Worm (Caenorhabditis elegans) whole organism, L2 larva: ENCODE measurements around the gene clec-144.

ENCODE experiments used
- C34F6.9 ChIP-seq: fragments of 150-350 bp; optimal IDR thresholded peaks from 2 replicates; lab custom pipeline; 2014; ENCODE audit warnings: missing biosample characterization, missing genetic modification characterization
- F13H6.1 ChIP-seq: sonication (generic microtip); optimal IDR thresholded peaks from 2 replicates; lab custom pipeline; 2016; ENCODE audit warnings: missing genetic modification characterization, missing compliant biosample characterization
- R02D3.7 ChIP-seq: fragments of 150-350 bp; optimal IDR thresholded peaks from 2 replicates; lab custom pipeline; 2014; ENCODE audit warnings: missing biosample characterization, missing genetic modification characterization
- ZK546.5 ChIP-seq: sonication (generic microtip); optimal IDR thresholded peaks from 2 replicates; lab custom pipeline; 2017; ENCODE audit warnings: missing biosample characterization, missing genetic modification characterization
- alr-1 ChIP-seq: fragments of 150-350 bp; optimal IDR thresholded peaks from 2 replicates; lab custom pipeline; 2014; ENCODE audit warnings: missing biosample characterization, missing genetic modification characterization
- aly-2 ChIP-seq: fragments of 150-350 bp; optimal IDR thresholded peaks from 2 replicates; lab custom pipeline; 2014; ENCODE audit warnings: missing biosample characterization, missing genetic modification characterization
- ama-1 ChIP-seq: fragments of 150-350 bp; optimal IDR thresholded peaks from 2 replicates; lab custom pipeline; 2018; ENCODE audit warnings: inconsistent platforms
- blmp-1 ChIP-seq: sonication (generic microtip); optimal IDR thresholded peaks from 2 replicates; lab custom pipeline; 2017; ENCODE audit warnings: missing genetic modification characterization, mild to moderate bottlenecking, missing compliant biosample characterization, antibody characterized with exemption, moderate library complexity; ENCODE audit not compliant: insufficient read depth
- ceh-16 ChIP-seq: fragments of 150-350 bp; optimal IDR thresholded peaks from 2 replicates; lab custom pipeline; 2014; ENCODE audit warnings: missing biosample characterization, missing genetic modification characterization
- ceh-82 ChIP-seq: fragments of 150-350 bp; optimal IDR thresholded peaks from 2 replicates; lab custom pipeline; 2014; ENCODE audit warnings: missing biosample characterization, missing genetic modification characterization
- crh-2 ChIP-seq: sonication (generic microtip); optimal IDR thresholded peaks from 2 replicates; lab custom pipeline; 2017; ENCODE audit warnings: missing biosample characterization, missing genetic modification characterization
- dmd-4 ChIP-seq: sonication (generic microtip); optimal IDR thresholded peaks from 2 replicates; lab custom pipeline; 2017; ENCODE audit warnings: missing biosample characterization, missing genetic modification characterization
- egl-27 ChIP-seq: sonication (generic microtip); optimal IDR thresholded peaks from 3 replicates; lab custom pipeline; 2017; ENCODE audit warnings: missing biosample characterization, missing genetic modification reagents, missing genetic modification characterization
- elt-1 ChIP-seq: fragments of 150-350 bp; optimal IDR thresholded peaks from 2 replicates; lab custom pipeline; 2014; ENCODE audit warnings: missing biosample characterization, missing genetic modification characterization
- elt-3 ChIP-seq: sonication (generic microtip); optimal IDR thresholded peaks from 2 replicates; lab custom pipeline; 2017; ENCODE audit warnings: missing biosample characterization, missing genetic modification characterization
- fos-1 ChIP-seq: fragments of 150-350 bp; optimal IDR thresholded peaks from 2 replicates; lab custom pipeline; 2014; ENCODE audit warnings: missing biosample characterization, missing genetic modification characterization
- gmeb-1 ChIP-seq: fragments of 150-350 bp; optimal IDR thresholded peaks from 2 replicates; lab custom pipeline; 2014; ENCODE audit warnings: missing biosample characterization, missing genetic modification characterization
- lin-11 ChIP-seq: fragments of 150-350 bp; sonication (generic microtip); optimal IDR thresholded peaks from 2 replicates; lab custom pipeline; 2014; ENCODE audit warnings: missing biosample characterization, missing genetic modification characterization, inconsistent platforms, mixed read lengths
- lin-39 ChIP-seq: fragments of 150-350 bp; optimal IDR thresholded peaks from 2 replicates; lab custom pipeline; 2014; ENCODE audit warnings: missing biosample characterization, missing genetic modification reagents, missing genetic modification characterization
- lsy-2 ChIP-seq, 2 experiments: fragments of 150-350 bp in 1 of 2; sonication (generic microtip) in 1 of 2; optimal IDR thresholded peaks; 2 replicates each; lab custom pipeline; 2014 to 2017; ENCODE audit warnings: missing biosample characterization in 2 of 2, missing genetic modification characterization in 2 of 2
- mbf-1 ChIP-seq: sonication (generic microtip); optimal IDR thresholded peaks from 2 replicates; lab custom pipeline; 2017; ENCODE audit warnings: missing biosample characterization, missing genetic modification characterization
- mdl-1 ChIP-seq, 2 experiments: fragments of 150-350 bp in 1 of 2; sonication (generic microtip) in 1 of 2; optimal IDR thresholded peaks; 2 replicates each; lab custom pipeline; 2017; ENCODE audit warnings: missing biosample characterization in 2 of 2, missing genetic modification characterization in 2 of 2
- nhr-10 ChIP-seq: sonication (generic microtip); optimal IDR thresholded peaks from 2 replicates; lab custom pipeline; 2017; ENCODE audit warnings: missing biosample characterization, missing genetic modification characterization
- nhr-11 ChIP-seq: fragments of 150-350 bp; optimal IDR thresholded peaks from 2 replicates; lab custom pipeline; 2014; ENCODE audit warnings: missing biosample characterization, missing genetic modification characterization
- nhr-12 ChIP-seq: fragments of 150-350 bp; optimal IDR thresholded peaks from 2 replicates; lab custom pipeline; 2014; ENCODE audit warnings: missing biosample characterization, missing genetic modification characterization
- nhr-129 ChIP-seq: fragments of 150-350 bp; optimal IDR thresholded peaks from 2 replicates; lab custom pipeline; 2014; ENCODE audit warnings: missing biosample characterization, missing genetic modification characterization
- nhr-21 ChIP-seq: fragments of 150-350 bp; optimal IDR thresholded peaks from 2 replicates; lab custom pipeline; 2014; ENCODE audit warnings: missing biosample characterization, missing genetic modification characterization
- nhr-237 ChIP-seq: fragments of 150-350 bp; optimal IDR thresholded peaks from 2 replicates; lab custom pipeline; 2014; ENCODE audit warnings: missing biosample characterization, missing genetic modification characterization
- nhr-25 ChIP-seq: fragments of 150-350 bp; sonication (generic microtip); optimal IDR thresholded peaks from 3 replicates; lab custom pipeline; 2014; ENCODE audit warnings: missing biosample characterization, missing genetic modification characterization
- nhr-6 ChIP-seq: fragments of 150-350 bp; optimal IDR thresholded peaks from 2 replicates; lab custom pipeline; 2014; ENCODE audit warnings: missing biosample characterization, missing genetic modification characterization
- nhr-77 ChIP-seq: fragments of 150-350 bp; optimal IDR thresholded peaks from 2 replicates; lab custom pipeline; 2014; ENCODE audit warnings: missing biosample characterization, missing genetic modification characterization
- peb-1 ChIP-seq: fragments of 150-350 bp; optimal IDR thresholded peaks from 2 replicates; lab custom pipeline; 2014; ENCODE audit warnings: missing biosample characterization, missing genetic modification characterization
- sem-4 ChIP-seq: fragments of 150-350 bp; optimal IDR thresholded peaks from 2 replicates; lab custom pipeline; 2014; ENCODE audit warnings: missing biosample characterization, missing genetic modification reagents, missing genetic modification characterization
- skn-1 ChIP-seq: sonication (generic microtip); optimal IDR thresholded peaks from 2 replicates; lab custom pipeline; 2017; ENCODE audit warnings: missing biosample characterization, missing genetic modification characterization
- sma-3 ChIP-seq: sonication (generic microtip); optimal IDR thresholded peaks from 2 replicates; lab custom pipeline; 2016; ENCODE audit warnings: missing genetic modification reagents, missing genetic modification characterization, missing compliant biosample characterization
- sma-9 ChIP-seq, 2 experiments: fragments of 150-350 bp in 1 of 2; sonication (generic microtip) in 1 of 2; optimal IDR thresholded peaks; 2 replicates each; lab custom pipeline; 2014 to 2016; ENCODE audit warnings: missing genetic modification characterization in 2 of 2, mild to moderate bottlenecking in 1 of 2, missing biosample characterization in 1 of 2, missing compliant biosample characterization in 1 of 2, missing genetic modification reagents in 1 of 2, moderate library complexity in 1 of 2
- snpc-4 ChIP-seq: fragments of 150-350 bp; optimal IDR thresholded peaks from 2 replicates; lab custom pipeline; 2014; ENCODE audit warnings: missing biosample characterization, missing genetic modification characterization
- unc-39 ChIP-seq: fragments of 150-350 bp; optimal IDR thresholded peaks from 2 replicates; lab custom pipeline; 2014; ENCODE audit warnings: missing biosample characterization, missing genetic modification characterization
- unc-55 ChIP-seq: fragments of 150-350 bp; sonication (generic microtip); optimal IDR thresholded peaks from 3 replicates; lab custom pipeline; 2014; ENCODE audit warnings: missing biosample characterization, missing genetic modification reagents, missing genetic modification characterization
- unc-62 ChIP-seq: fragments of 150-350 bp; optimal IDR thresholded peaks from 2 replicates; lab custom pipeline; 2014; ENCODE audit warnings: missing biosample characterization, missing genetic modification reagents, missing genetic modification characterization
- zag-1 ChIP-seq: fragments of 150-350 bp; optimal IDR thresholded peaks from 2 replicates; lab custom pipeline; 2014; ENCODE audit warnings: missing biosample characterization, missing genetic modification characterization
- ztf-1 ChIP-seq: fragments of 200-800 bp; sonication (Bioruptor generic); conservative IDR thresholded peaks from 2 replicates; pipeline ENCODE4 v1.3.6; 2022; ENCODE audit warnings: missing genetic modification characterization, missing compliant biosample characterization
- ztf-4 ChIP-seq: fragments of 150-350 bp; optimal IDR thresholded peaks from 2 replicates; lab custom pipeline; 2014; ENCODE audit warnings: missing biosample characterization, missing genetic modification characterization

The clec-144 gene

DNA sequence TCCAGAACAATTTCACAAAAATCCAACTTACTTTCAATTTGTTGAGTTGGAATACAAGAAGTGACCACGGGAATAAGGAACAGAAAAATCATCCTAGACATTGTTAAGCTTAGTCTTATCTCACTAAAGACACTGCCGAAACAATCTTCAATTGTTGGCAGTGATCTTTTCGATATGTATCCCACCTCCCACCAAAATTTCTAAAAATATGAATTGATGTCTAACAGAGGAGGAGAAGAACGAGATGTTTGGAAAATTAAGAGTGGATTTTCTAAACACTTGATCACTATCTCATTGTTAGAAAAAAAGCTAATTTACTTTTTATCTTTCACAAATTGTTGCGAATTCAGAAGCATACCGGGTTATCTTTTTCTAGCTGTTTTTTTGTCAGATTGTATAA is at the start of gene clec-144:
clec-144 (minus strand) TSS at position 101 of the 400 bp plus-strand sequence.
- no peak for TF ChIP-seq lin-11 (tag; lab: Kevin White, UChicago)
- no peak for TF ChIP-seq blmp-1 (tag; lab: Kevin White, UChicago)
- no peak for TF ChIP-seq aly-2 (tag; lab: Kevin White, UChicago)
- TF ChIP-seq mdl-1 (tag; optimal IDR thresholded peaks at IDR 0.05; lab: Kevin White, UChicago), result no peak
- no peak for TF ChIP-seq nhr-21
- no peak for TF ChIP-seq nhr-77
- TF ChIP-seq unc-62 (GFP tag; lab: Kevin White, UChicago), result no peak
- no peak for TF ChIP-seq nhr-12 (tag; lab: Kevin White, UChicago)
- TF ChIP-seq zag-1 (tag; lab: Kevin White, UChicago), result no peak
- TF ChIP-seq sma-3 (GFP tag; lab: Kevin White, UChicago), result no peak
- no peak for TF ChIP-seq ceh-82 (tag; lab: Kevin White, UChicago)
- no peak for TF ChIP-seq lin-39
- no peak for TF ChIP-seq mbf-1 (tag; lab: Kevin White, UChicago)
- TF ChIP-seq ztf-4 (tag; lab: Kevin White, UChicago), result no peak
- TF ChIP-seq, all 48 proteins: peak for 0

DNA sequence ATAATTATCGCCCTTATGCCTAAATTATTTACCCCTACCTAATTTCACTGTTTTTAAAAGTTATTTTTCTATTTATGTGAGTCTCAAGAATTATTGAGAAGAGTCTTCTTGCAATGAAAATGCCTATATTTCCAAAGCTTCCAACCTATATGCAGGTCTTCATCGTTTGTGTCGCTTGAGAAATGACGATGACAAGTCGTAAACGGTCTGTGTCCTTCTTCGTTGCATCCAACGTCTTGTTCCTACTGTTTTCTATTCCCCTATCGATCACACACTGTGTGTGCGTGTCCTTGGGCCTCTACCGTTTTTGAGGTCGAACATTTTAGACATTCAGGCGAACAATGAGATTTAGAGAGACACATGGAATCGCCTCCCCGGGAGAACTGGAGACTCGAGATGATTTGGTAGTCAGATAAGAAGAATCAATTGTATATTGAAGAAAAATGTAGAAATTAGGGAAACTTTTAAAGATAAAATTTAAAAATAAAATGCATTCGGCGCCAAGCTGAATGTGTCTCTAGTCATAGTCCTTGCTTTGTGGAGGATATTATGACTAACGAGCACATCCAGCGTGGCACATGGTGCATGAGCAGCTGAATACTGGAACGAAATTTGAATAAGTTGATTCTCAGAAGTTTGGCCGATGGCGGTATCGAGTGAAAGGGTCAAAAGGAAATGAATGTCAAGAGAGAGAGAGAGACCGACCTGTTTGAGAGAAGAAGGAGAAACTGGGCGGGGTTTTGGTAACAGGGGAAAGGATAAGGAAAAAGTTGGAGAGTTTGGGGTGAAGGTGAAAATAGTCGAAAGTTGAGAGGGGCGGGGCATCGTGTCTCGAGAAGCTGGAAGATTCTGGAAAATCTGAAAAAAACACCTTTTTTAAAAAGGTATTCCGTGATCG is 48.3 kb upstream of the clec-144 start:
- TF ChIP-seq peb-1 (tag; lab: Kevin White, UChicago), result no peak
- TF ChIP-seq crh-2, result peak; percentile 17
- peak; percentile 97 for TF ChIP-seq blmp-1 (tag; lab: Kevin White, UChicago)
- no peak for TF ChIP-seq elt-3 (tag; lab: Kevin White, UChicago)
- TF ChIP-seq nhr-25 (tag; lab: Kevin White, UChicago), result peak; percentile 69
- peak; percentile 10 for TF ChIP-seq ceh-16 (tag; lab: Kevin White, UChicago)
- peak; percentile 36 for TF ChIP-seq nhr-129 (tag; lab: Kevin White, UChicago)
- TF ChIP-seq alr-1 (tag; lab: Kevin White, UChicago), result no peak
- TF ChIP-seq elt-1, result no peak
- TF ChIP-seq ama-1 (lab: Kevin White, UChicago), result peak; percentile 64
- TF ChIP-seq, all 48 proteins: peak for 6

DNA sequence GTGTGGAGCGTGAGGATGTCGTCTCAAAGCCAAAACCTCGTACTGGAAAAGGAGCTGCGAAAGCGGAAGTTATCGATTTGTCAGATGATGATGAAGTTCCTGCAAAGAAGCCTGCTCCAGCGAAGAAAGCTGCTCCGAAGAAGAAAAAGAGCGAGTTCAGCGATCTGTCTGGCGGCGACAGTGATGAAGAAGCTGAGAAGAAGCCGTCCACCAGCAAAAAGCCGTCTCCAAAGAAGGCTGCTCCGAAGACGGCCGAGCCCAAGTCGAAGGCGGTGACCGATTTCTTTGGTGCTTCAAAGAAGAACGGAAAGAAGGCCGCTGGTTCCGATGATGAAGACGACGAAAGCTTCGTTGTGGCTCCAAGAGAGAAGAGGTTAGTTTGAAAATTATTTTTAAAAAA is 47.4 kb upstream of the clec-144 start:
- no peak for TF ChIP-seq unc-39
- no peak for TF ChIP-seq nhr-21
- no peak for TF ChIP-seq gmeb-1 (tag; lab: Kevin White, UChicago)
- TF ChIP-seq dmd-4 (tag; lab: Kevin White, UChicago), result no peak
- TF ChIP-seq, all 48 proteins: peak for 0

DNA sequence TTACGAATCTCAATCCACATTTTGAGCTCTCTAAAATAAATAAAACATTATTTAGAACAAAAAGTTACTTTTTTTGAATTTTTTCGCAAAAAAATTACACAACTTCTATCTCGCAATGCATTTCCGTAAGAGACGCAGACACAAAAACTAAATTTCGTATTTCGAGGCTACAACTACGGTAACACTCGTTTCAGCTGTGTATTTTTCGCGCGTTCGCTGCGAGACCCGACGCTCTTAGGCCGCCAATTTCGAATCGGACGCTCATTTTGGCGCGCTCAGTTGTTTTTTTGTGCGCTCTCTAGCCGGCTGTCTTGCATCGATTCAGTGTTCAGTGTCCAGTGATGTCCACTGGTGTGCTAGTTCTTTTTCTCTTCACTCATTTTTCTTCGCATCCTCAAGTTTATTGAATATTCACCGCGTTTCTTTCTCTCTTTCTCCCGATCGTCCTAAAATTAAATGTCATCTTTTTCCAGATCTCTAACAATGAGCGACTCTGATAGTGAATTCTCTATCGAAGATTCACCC is 42.4 kb upstream of the clec-144 start, which contains the start of the genes npp-3 and top-2:
npp-3 (minus strand) TSS at position 115 of the 525 bp plus-strand sequence.
top-2 (plus strand) TSS at position 475 of the 525 bp plus-strand sequence.
- TF ChIP-seq lsy-2 (tag; optimal IDR thresholded peaks at IDR 0.05; lab: Kevin White, UChicago) (peak; percentile 99), ama-1 (lab: Kevin White, UChicago) (no peak), nhr-11 (tag; lab: Kevin White, UChicago) (peak; percentile 80), nhr-21 (peak; percentile 92), skn-1 (no peak), fos-1 (peak; percentile 87), sma-9 (GFP tag; optimal IDR thresholded peaks at IDR 0.05; lab: Kevin White, UChicago) (peak; percentile 92), sma-9 (tag; optimal IDR thresholded peaks at IDR 0.05; lab: Kevin White, UChicago) (no peak), ZK546.5 (tag; lab: Kevin White, UChicago) (peak; percentile 79), nhr-12 (tag; lab: Kevin White, UChicago) (no peak), R02D3.7 (tag; lab: Kevin White, UChicago) (peak; percentile 72), lin-11 (tag; lab: Kevin White, UChicago) (peak; percentile 94), sma-3 (GFP tag; lab: Kevin White, UChicago) (peak; percentile 89), ztf-1 (GFP tag; lab: Robert Waterston, UW) (no peak), F13H6.1 (tag; lab: Kevin White, UChicago) (peak; percentile 91), C34F6.9 (tag; lab: Kevin White, UChicago) (peak; percentile 96), unc-39 (no peak), egl-27 (tag; lab: Kevin White, UChicago) (peak; percentile 83), nhr-6 (tag; lab: Kevin White, UChicago) (peak; percentile 79), unc-55 (peak; percentile 97), nhr-25 (tag; lab: Kevin White, UChicago) (peak; percentile 94), snpc-4 (tag; lab: Kevin White, UChicago) (peak; percentile 79), nhr-237 (tag; lab: Kevin White, UChicago) (peak; percentile 27), unc-62 (GFP tag; lab: Kevin White, UChicago) (no peak), nhr-129 (tag; lab: Kevin White, UChicago) (peak; percentile 96), gmeb-1 (tag; lab: Kevin White, UChicago) (peak; percentile 98), nhr-10 (tag; lab: Kevin White, UChicago) (peak; percentile 45), blmp-1 (tag; lab: Kevin White, UChicago) (peak; percentile 16), mdl-1 (tag; optimal IDR thresholded peaks at IDR 0.05; lab: Kevin White, UChicago) (peak in 1 of 2 experiments; percentile 62), mbf-1 (tag; lab: Kevin White, UChicago) (no peak), sem-4 (tag; lab: Kevin White, UChicago) (peak; percentile 69), crh-2 (peak; percentile 96)
